Fruit fly (Drosophila melanogaster): ENCODE results near the gene AspRS-m.

dm6 chr2L:16834402-16834801 is 7.5 kb downstream of the AspRS-m start, which contains the start of gene CG13282:
- TF ChIP-seq psq (optimal IDR thresholded peaks at IDR 0.05) = no peak
- TF ChIP-seq h (optimal IDR thresholded peaks at IDR 0.05) = no peak
- TF ChIP-seq Sin3A (optimal IDR thresholded peaks at IDR 0.05) = no peak
